Worm (Caenorhabditis elegans) whole organism, L2 larva: Measurements from ENCODE around the gene srsx-26.

Source experiments
- C34F6.9 ChIP-seq: fragments of 150-350 bp; optimal IDR thresholded peaks from 2 replicates; lab custom pipeline; 2014; ENCODE audit warnings: missing biosample characterization, missing genetic modification characterization
- R02D3.7 ChIP-seq: fragments of 150-350 bp; optimal IDR thresholded peaks from 2 replicates; lab custom pipeline; 2014; ENCODE audit warnings: missing biosample characterization, missing genetic modification characterization
- aly-2 ChIP-seq: fragments of 150-350 bp; optimal IDR thresholded peaks from 2 replicates; lab custom pipeline; 2014; ENCODE audit warnings: missing biosample characterization, missing genetic modification characterization
- elt-1 ChIP-seq: fragments of 150-350 bp; optimal IDR thresholded peaks from 2 replicates; lab custom pipeline; 2014; ENCODE audit warnings: missing biosample characterization, missing genetic modification characterization
- lsy-2 ChIP-seq, 2 experiments: fragments of 150-350 bp in 1 of 2; sonication (generic microtip) in 1 of 2; optimal IDR thresholded peaks; 2 replicates each; lab custom pipeline; 2014 to 2017; ENCODE audit warnings: missing biosample characterization in 2 of 2, missing genetic modification characterization in 2 of 2
- unc-55 ChIP-seq: fragments of 150-350 bp; sonication (generic microtip); optimal IDR thresholded peaks from 3 replicates; lab custom pipeline; 2014; ENCODE audit warnings: missing biosample characterization, missing genetic modification reagents, missing genetic modification characterization
- zag-1 ChIP-seq: fragments of 150-350 bp; optimal IDR thresholded peaks from 2 replicates; lab custom pipeline; 2014; ENCODE audit warnings: missing biosample characterization, missing genetic modification characterization

ce11 chrV:10134077-10134693 lies 14.3 kb upstream of the srsx-26 start, which contains the start of the genes C08B6.18, wdr-20 and C08B6.8:
- TF ChIP-seq lsy-2 (tag; optimal IDR thresholded peaks at IDR 0.05; lab: Kevin White, UChicago) (peak in 1 of 2 experiments; percentile 38), elt-1 (tag; lab: Kevin White, UChicago) (no peak), unc-55 (GFP tag; lab: Kevin White, UChicago) (peak; percentile 51), R02D3.7 (tag; lab: Kevin White, UChicago) (no peak), C34F6.9 (tag; lab: Kevin White, UChicago) (peak; percentile 55), zag-1 (tag; lab: Kevin White, UChicago) (no peak), aly-2 (tag; lab: Kevin White, UChicago) (no peak)
